Worm (Caenorhabditis elegans): ENCODE results near the gene F55C5.10.

The F55C5.10 gene

ce11 chrV:12305677-12306076 lies 22.4 kb downstream of the F55C5.10 start:
- no peak for TF ChIP-seq ztf-11 (tag; optimal IDR thresholded peaks at IDR 0.05)
- no peak for TF ChIP-seq elt-3 (tag; optimal IDR thresholded peaks at IDR 0.05)
- no peak for TF ChIP-seq lin-39 (tag; optimal IDR thresholded peaks at IDR 0.05)
- no peak for TF ChIP-seq ztf-1 (GFP tag; conservative IDR thresholded peaks at IDR 0.05)
- no peak for TF ChIP-seq C34F6.9 (tag; optimal IDR thresholded peaks at IDR 0.05)
- TF ChIP-seq unc-39 (tag; optimal IDR thresholded peaks at IDR 0.05): no peak
- no peak for TF ChIP-seq nhr-237 (tag; optimal IDR thresholded peaks at IDR 0.05)
- no peak for TF ChIP-seq fos-1 (tag; optimal IDR thresholded peaks at IDR 0.05)
- no peak for TF ChIP-seq lin-13 (GFP tag; optimal IDR thresholded peaks at IDR 0.05)
- TF ChIP-seq lsy-2 (tag; optimal IDR thresholded peaks at IDR 0.05): no peak
- TF ChIP-seq nhr-21 (tag; optimal IDR thresholded peaks at IDR 0.05): no peak
- no peak for TF ChIP-seq nhr-6 (tag; optimal IDR thresholded peaks at IDR 0.05)
- no peak for TF ChIP-seq mdl-1 (tag; optimal IDR thresholded peaks at IDR 0.05)
- no peak for TF ChIP-seq egl-27 (tag; optimal IDR thresholded peaks at IDR 0.05)
- no peak for TF ChIP-seq aly-2 (tag; optimal IDR thresholded peaks at IDR 0.05)
- TF ChIP-seq F13H6.1 (tag; optimal IDR thresholded peaks at IDR 0.05): no peak
- no peak for TF ChIP-seq gmeb-1 (tag; optimal IDR thresholded peaks at IDR 0.05)
- TF ChIP-seq sma-9 (GFP tag; optimal IDR thresholded peaks at IDR 0.05): no peak
- no peak for TF ChIP-seq sma-9 (tag; optimal IDR thresholded peaks at IDR 0.05)

- TF ChIP-seq nhr-25 (tag; optimal IDR thresholded peaks at IDR 0.05): peak; percentile 9
- no peak for TF ChIP-seq nhr-6 (tag; optimal IDR thresholded peaks at IDR 0.05)
- TF ChIP-seq ama-1 (optimal IDR thresholded peaks at IDR 0.05): peak; percentile 20
Observed at ce11 chrV:12307011-12307540, 23.8 kb downstream of the F55C5.10 start, which contains the start of gene srg-45. srg-45 (plus strand) TSS chrV:12307490.

- TF ChIP-seq ceh-82 (tag; optimal IDR thresholded peaks at IDR 0.05): no peak
- TF ChIP-seq nhr-77 (tag; optimal IDR thresholded peaks at IDR 0.05): no peak
- no peak for TF ChIP-seq ztf-11 (tag; optimal IDR thresholded peaks at IDR 0.05)
Observed at ce11 chrV:12310256-12310655, 27.0 kb downstream of the F55C5.10 start, which contains the start of gene hpo-30. hpo-30 (minus strand) TSS chrV:12310356.

ce11 chrV:12314413-12314812 lies 31.1 kb downstream of the F55C5.10 start:
- peak in 1 of 2 experiments; percentile 38 for TF ChIP-seq lsy-2 (tag; optimal IDR thresholded peaks at IDR 0.05)
- no peak for TF ChIP-seq R02D3.7 (tag; optimal IDR thresholded peaks at IDR 0.05)
- TF ChIP-seq unc-55 (GFP tag; optimal IDR thresholded peaks at IDR 0.05): peak; percentile 54
- peak; percentile 18 for TF ChIP-seq nhr-129 (tag; optimal IDR thresholded peaks at IDR 0.05)
- no peak for TF ChIP-seq nhr-237 (tag; optimal IDR thresholded peaks at IDR 0.05)
- TF ChIP-seq C34F6.9 (tag; optimal IDR thresholded peaks at IDR 0.05): peak; percentile 41
- TF ChIP-seq zag-1 (tag; optimal IDR thresholded peaks at IDR 0.05): peak; percentile 33

ce11 chrV:12316076-12316475 lies 32.8 kb downstream of the F55C5.10 start:
- TF ChIP-seq sem-4 (tag; optimal IDR thresholded peaks at IDR 0.05): no peak
- TF ChIP-seq mbf-1 (tag; optimal IDR thresholded peaks at IDR 0.05): no peak
- TF ChIP-seq unc-55 (GFP tag; optimal IDR thresholded peaks at IDR 0.05): no peak
- TF ChIP-seq nhr-237 (tag; optimal IDR thresholded peaks at IDR 0.05): no peak
- no peak for TF ChIP-seq peb-1 (tag; optimal IDR thresholded peaks at IDR 0.05)

- TF ChIP-seq ztf-11 (tag; optimal IDR thresholded peaks at IDR 0.05) (no peak), nhr-21 (tag; optimal IDR thresholded peaks at IDR 0.05) (no peak), egl-27 (tag; optimal IDR thresholded peaks at IDR 0.05) (no peak)
Observed at ce11 chrV:12317080-12317479, 33.8 kb downstream of the F55C5.10 start, which contains the start of gene R04F11.3. R04F11.3 (minus strand) TSS chrV:12317180.

- TF ChIP-seq gmeb-1 (tag; optimal IDR thresholded peaks at IDR 0.05) (peak; percentile 83), sma-9 (GFP tag; optimal IDR thresholded peaks at IDR 0.05) (peak; percentile 75), sma-9 (tag; optimal IDR thresholded peaks at IDR 0.05) (no peak), aly-2 (tag; optimal IDR thresholded peaks at IDR 0.05) (no peak), snpc-4 (tag; optimal IDR thresholded peaks at IDR 0.05) (peak; percentile 27), egl-27 (tag; optimal IDR thresholded peaks at IDR 0.05) (no peak), unc-39 (tag; optimal IDR thresholded peaks at IDR 0.05) (no peak), nhr-77 (tag; optimal IDR thresholded peaks at IDR 0.05) (peak; percentile 24), lin-13 (GFP tag; optimal IDR thresholded peaks at IDR 0.05) (peak; percentile 81), nhr-21 (tag; optimal IDR thresholded peaks at IDR 0.05) (peak; percentile 72), unc-62 (GFP tag; optimal IDR thresholded peaks at IDR 0.05) (no peak), mab-5 (tag; optimal IDR thresholded peaks at IDR 0.05) (peak; percentile 55), nhr-237 (tag; optimal IDR thresholded peaks at IDR 0.05) (no peak), ceh-82 (tag; optimal IDR thresholded peaks at IDR 0.05) (no peak), blmp-1 (tag; optimal IDR thresholded peaks at IDR 0.05; ENCODE audit: insufficient read depth) (no peak), crh-2 (tag; optimal IDR thresholded peaks at IDR 0.05) (peak; percentile 88), mbf-1 (tag; optimal IDR thresholded peaks at IDR 0.05) (no peak), zag-1 (tag; optimal IDR thresholded peaks at IDR 0.05) (no peak), lin-39 (tag; optimal IDR thresholded peaks at IDR 0.05) (no peak), nhr-11 (tag; optimal IDR thresholded peaks at IDR 0.05) (no peak), R02D3.7 (tag; optimal IDR thresholded peaks at IDR 0.05) (no peak), peb-1 (tag; optimal IDR thresholded peaks at IDR 0.05) (no peak), ztf-11 (tag; optimal IDR thresholded peaks at IDR 0.05) (no peak), C34F6.9 (tag; optimal IDR thresholded peaks at IDR 0.05) (peak; percentile 94), elt-1 (tag; optimal IDR thresholded peaks at IDR 0.05) (no peak), mdl-1 (tag; optimal IDR thresholded peaks at IDR 0.05) (no peak), F13H6.1 (tag; optimal IDR thresholded peaks at IDR 0.05) (no peak)
Observed at ce11 chrV:12317894-12318553, 34.7 kb downstream of the F55C5.10 start, which contains the start of the genes R04F11.5 and R04F11.2. R04F11.5 (minus strand) TSS chrV:12318019. R04F11.2 (plus strand) TSS chrV:12318381.

Measured in whole organism, L2 larva.